Fruit fly (Drosophila melanogaster) Kc167 (cell line): Measurements from ENCODE around the gene CG43092.

ENCODE experiments used
- h ChIP-seq: fragments of >200 bp; optimal IDR thresholded peaks from 3 replicates; lab custom pipeline; 2018; ENCODE audit warnings: missing external identifiers
- psq ChIP-seq: fragments of >200 bp; optimal IDR thresholded peaks from 2 replicates; lab custom pipeline; 2017; ENCODE audit warnings: missing external identifiers

DNA sequence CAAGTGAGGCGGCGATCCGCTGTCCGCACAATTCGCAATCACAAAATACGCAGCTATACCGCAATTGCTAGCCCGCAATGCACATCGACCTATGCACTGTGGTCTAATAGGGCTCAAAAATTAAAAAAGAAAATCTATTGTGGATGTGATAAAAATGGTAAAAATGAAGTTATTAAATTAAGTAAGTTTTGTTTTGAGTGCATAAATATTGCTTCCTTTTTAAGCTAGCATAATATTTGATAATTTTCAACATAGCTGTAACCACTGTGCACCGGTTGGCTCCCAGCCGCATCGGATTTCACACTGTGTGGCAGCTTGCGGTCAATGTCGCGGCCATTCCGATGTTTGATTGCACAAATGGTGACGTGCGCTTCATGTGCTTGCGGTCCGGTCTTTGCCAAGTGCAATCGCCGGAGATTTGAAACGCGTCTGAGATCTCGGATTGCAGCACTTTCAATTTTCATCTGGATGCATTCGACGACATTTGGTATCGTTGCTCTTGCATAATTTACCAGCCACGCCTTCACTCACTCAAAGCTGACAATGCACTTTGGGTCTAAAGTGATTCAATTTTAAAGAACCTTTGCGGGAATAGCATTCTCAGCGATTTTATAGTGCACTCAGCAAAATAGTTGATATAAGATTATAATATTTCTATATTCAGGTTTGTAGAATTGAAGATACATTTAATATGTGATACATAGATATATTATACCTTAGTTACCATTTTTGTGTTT lies 47.1 kb upstream of the CG43092 start:
- TF ChIP-seq h (no peak), psq (lab: Kevin White, UChicago) (no peak)
